Worm (Caenorhabditis elegans): Measurements from ENCODE around the gene srh-79.

srh-79 gene

DNA sequence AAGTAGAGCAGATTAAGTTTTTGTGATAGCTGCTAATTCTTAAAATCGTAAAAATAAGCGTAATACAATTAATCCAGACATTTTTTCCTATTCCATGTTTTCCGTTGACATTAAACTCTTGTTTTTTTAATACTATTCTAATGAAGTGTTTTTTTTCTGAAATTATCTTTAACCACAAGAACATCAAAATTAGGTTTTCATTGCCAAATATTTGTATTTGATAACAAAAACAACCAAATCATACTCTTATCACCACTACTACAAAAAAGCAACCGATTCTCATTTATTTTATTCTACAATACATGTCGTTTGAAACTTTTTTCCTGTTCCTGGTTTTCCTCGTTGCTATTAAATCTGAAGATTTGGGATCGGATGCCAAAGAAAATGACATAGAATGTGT, 29.6 kb downstream of the srh-79 start, which contains the start of gene C54F6.17:
TSS of gene C54F6.17 (plus strand) at position 301 of the 400 bp plus-strand sequence.
- no peak for TF ChIP-seq ref-1 (GFP tag; conservative IDR thresholded peaks at IDR 0.05)
- TF ChIP-seq ztf-29 (GFP tag; IDR thresholded peaks at IDR 0.05): no peak
- no peak for TF ChIP-seq flt-1 (GFP tag; IDR thresholded peaks at IDR 0.05)
- no peak for TF ChIP-seq cog-1 (tag; optimal IDR thresholded peaks at IDR 0.05)

DNA sequence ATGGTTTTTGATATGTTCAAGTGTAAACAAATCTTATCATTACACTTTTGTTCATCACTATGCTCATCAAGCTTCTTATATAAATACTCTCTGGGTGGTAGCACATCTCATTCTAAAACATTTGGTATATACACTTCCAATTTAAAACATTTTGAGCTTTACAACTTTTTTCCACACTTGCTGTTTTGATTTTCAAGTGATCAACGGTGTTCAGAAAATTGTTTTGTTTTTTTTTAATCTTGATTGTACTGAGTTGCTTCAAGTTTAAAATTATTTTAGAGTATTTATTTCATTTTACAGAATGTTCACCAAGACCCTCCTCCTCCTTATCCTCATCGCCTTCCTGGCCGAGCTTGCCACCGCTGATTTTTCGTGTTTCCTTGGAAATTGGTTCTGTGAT, 31.3 kb downstream of the srh-79 start, which contains the start of gene C54F6.5:
TSS of gene C54F6.5 (plus strand) at position 301 of the 400 bp plus-strand sequence.
- TF ChIP-seq ztf-23 (GFP tag; IDR thresholded peaks at IDR 0.05): no peak
- no peak for TF ChIP-seq flt-1 (GFP tag; IDR thresholded peaks at IDR 0.05)
- TF ChIP-seq ztf-29 (GFP tag; IDR thresholded peaks at IDR 0.05): no peak

DNA sequence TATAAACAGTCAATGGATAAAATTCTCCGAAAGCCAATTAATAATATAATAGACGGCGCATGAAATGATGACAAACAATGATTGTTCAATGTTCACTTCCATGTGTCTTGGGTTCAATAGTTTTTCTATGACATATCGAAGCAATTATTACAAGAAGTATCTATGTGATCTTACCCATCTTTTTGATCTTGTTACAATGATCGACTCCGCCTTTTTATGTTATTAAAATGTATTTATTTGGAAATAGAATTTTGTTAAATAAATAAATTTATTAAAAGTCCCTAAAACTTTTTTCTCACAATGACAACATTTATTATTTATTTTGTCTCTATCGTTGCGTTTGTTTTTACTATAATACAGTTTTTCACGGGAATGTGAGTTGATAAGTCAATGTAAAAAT, 32.3 kb downstream of the srh-79 start, which contains the start of gene swt-2:
TSS of gene swt-2 (plus strand) at position 301 of the 400 bp plus-strand sequence.
- TF ChIP-seq cog-1 (tag; optimal IDR thresholded peaks at IDR 0.05) (no peak), ztf-23 (GFP tag; IDR thresholded peaks at IDR 0.05) (no peak), klf-2 (GFP tag; conservative IDR thresholded peaks at IDR 0.05) (no peak), T22C8.4 (GFP tag; IDR thresholded peaks at IDR 0.05) (no peak), ref-1 (GFP tag; conservative IDR thresholded peaks at IDR 0.05) (no peak), med-1 (GFP tag; optimal IDR thresholded peaks at IDR 0.05; ENCODE audit: insufficient read depth) (no peak)

ce11 chrV:7532947-7533346, 35.4 kb downstream of the srh-79 start, which contains the start of gene C54F6.3:
Gene C54F6.3, plus strand, starts transcription at chrV:7533247.
- TF ChIP-seq ztf-23 (GFP tag; IDR thresholded peaks at IDR 0.05): no peak
- no peak for TF ChIP-seq flt-1 (GFP tag; IDR thresholded peaks at IDR 0.05)
- no peak for TF ChIP-seq tab-1 (GFP tag; IDR thresholded peaks at IDR 0.05)
- TF ChIP-seq ref-1 (GFP tag; conservative IDR thresholded peaks at IDR 0.05): no peak
- TF ChIP-seq cog-1 (tag; optimal IDR thresholded peaks at IDR 0.05): no peak
- TF ChIP-seq med-1 (GFP tag; optimal IDR thresholded peaks at IDR 0.05; ENCODE audit: insufficient read depth): no peak
- no peak for TF ChIP-seq klf-2 (GFP tag; conservative IDR thresholded peaks at IDR 0.05)
- TF ChIP-seq ztf-29 (GFP tag; IDR thresholded peaks at IDR 0.05): no peak
- TF ChIP-seq T22C8.4 (GFP tag; IDR thresholded peaks at IDR 0.05): no peak

DNA sequence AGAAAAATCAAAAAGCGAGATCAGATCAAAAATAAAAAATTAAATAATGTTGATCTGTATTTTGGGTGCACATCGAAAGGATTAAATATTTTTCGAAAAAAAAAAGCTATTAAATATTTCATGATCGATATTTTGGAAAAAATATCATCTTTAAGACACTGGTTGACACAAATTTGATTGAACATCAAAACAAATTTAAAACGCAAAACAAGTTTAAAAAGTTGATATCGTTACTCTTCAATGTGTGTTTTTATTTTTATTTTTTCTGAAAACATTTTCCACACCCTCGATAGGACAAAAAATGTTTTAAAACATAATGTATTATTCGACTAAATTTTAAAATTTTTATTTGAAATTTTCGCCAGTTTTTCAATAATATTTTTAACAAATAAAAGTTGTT, 40.5 kb downstream of the srh-79 start, which contains the start of gene C54F6.12:
TSS of gene C54F6.12 (minus strand) at position 101 of the 400 bp plus-strand sequence.
- TF ChIP-seq klf-2 (GFP tag; conservative IDR thresholded peaks at IDR 0.05) (no peak), tab-1 (GFP tag; IDR thresholded peaks at IDR 0.05) (no peak), cog-1 (tag; optimal IDR thresholded peaks at IDR 0.05) (no peak), med-1 (GFP tag; optimal IDR thresholded peaks at IDR 0.05; ENCODE audit: insufficient read depth) (no peak), ztf-23 (GFP tag; IDR thresholded peaks at IDR 0.05) (no peak), flt-1 (GFP tag; IDR thresholded peaks at IDR 0.05) (no peak), ztf-29 (GFP tag; IDR thresholded peaks at IDR 0.05) (no peak), ref-1 (GFP tag; conservative IDR thresholded peaks at IDR 0.05) (no peak), T22C8.4 (GFP tag; IDR thresholded peaks at IDR 0.05) (no peak)

ce11 chrV:7539015-7539414, 41.5 kb downstream of the srh-79 start, which contains the start of gene srh-268:
Gene srh-268, plus strand, starts transcription at chrV:7539315.
- TF ChIP-seq tab-1 (GFP tag; IDR thresholded peaks at IDR 0.05) (no peak), cog-1 (tag; optimal IDR thresholded peaks at IDR 0.05) (no peak), ref-1 (GFP tag; conservative IDR thresholded peaks at IDR 0.05) (no peak), ztf-23 (GFP tag; IDR thresholded peaks at IDR 0.05) (no peak), med-1 (GFP tag; optimal IDR thresholded peaks at IDR 0.05; ENCODE audit: insufficient read depth) (no peak), T22C8.4 (GFP tag; IDR thresholded peaks at IDR 0.05) (no peak), flt-1 (GFP tag; IDR thresholded peaks at IDR 0.05) (no peak), klf-2 (GFP tag; conservative IDR thresholded peaks at IDR 0.05) (no peak), ztf-29 (GFP tag; IDR thresholded peaks at IDR 0.05) (no peak)

DNA sequence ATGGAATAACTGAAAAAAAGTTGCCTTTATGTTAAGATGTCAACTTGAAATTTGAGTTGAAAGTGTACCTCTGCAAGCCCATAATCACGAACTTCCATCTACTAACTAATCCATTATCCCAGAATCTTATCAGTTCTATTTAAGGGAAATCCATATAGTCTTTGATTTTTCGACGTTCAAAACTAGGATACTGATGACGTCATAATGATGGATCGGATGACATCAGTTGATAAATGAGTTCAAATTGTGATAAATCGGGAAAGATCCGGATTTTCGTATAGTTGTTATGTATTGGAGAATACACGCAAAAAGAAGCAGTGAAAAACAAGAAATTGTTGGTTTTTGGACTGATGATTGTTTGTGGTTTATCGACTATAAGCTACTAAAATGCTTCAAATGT, 46.2 kb downstream of the srh-79 start:
- no peak for TF ChIP-seq flt-1 (GFP tag; IDR thresholded peaks at IDR 0.05)
- TF ChIP-seq klf-2 (GFP tag; conservative IDR thresholded peaks at IDR 0.05): no peak
- no peak for TF ChIP-seq cog-1 (tag; optimal IDR thresholded peaks at IDR 0.05)

DNA sequence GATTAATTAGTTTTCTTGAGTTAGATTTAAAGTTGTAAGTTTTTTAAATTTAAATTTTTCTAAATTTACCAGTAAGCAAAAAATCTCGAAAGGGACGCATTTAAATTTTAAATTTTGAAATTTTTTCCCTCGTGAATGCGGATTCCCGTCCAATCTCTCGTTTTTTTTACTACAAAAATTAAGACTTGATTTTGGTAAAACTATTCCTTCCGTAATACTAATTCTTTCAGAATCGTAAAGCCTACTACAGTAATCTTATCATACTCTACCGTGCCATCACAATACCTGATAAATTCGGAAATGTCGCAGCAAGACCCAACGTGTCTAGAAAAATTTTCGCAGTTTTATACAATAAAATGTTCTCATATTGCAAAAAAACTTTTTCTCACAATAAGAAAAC, 47.6 kb downstream of the srh-79 start, which contains the start of the genes C54F6.19 and nhx-3:
TSS of gene C54F6.19 (plus strand) at position 301 of the 400 bp plus-strand sequence.
TSS of gene nhx-3 (minus strand) at position 337 of the 400 bp plus-strand sequence.
- no peak for TF ChIP-seq ztf-29 (GFP tag; IDR thresholded peaks at IDR 0.05)
- no peak for TF ChIP-seq ztf-23 (GFP tag; IDR thresholded peaks at IDR 0.05)
- no peak for TF ChIP-seq med-1 (GFP tag; optimal IDR thresholded peaks at IDR 0.05; ENCODE audit: insufficient read depth)
- no peak for TF ChIP-seq T22C8.4 (GFP tag; IDR thresholded peaks at IDR 0.05)
- TF ChIP-seq tab-1 (GFP tag; IDR thresholded peaks at IDR 0.05): no peak
- TF ChIP-seq ref-1 (GFP tag; conservative IDR thresholded peaks at IDR 0.05): no peak
- TF ChIP-seq flt-1 (GFP tag; IDR thresholded peaks at IDR 0.05): no peak
- TF ChIP-seq klf-2 (GFP tag; conservative IDR thresholded peaks at IDR 0.05): no peak
- no peak for TF ChIP-seq cog-1 (tag; optimal IDR thresholded peaks at IDR 0.05)

ce11 chrV:7547479-7547878, 49.9 kb downstream of the srh-79 start, which contains the start of gene ftn-1:
Gene ftn-1, minus strand, starts transcription at chrV:7547579.
- TF ChIP-seq flt-1 (GFP tag; IDR thresholded peaks at IDR 0.05) (no peak), med-1 (GFP tag; optimal IDR thresholded peaks at IDR 0.05; ENCODE audit: insufficient read depth) (no peak), ref-1 (GFP tag; conservative IDR thresholded peaks at IDR 0.05) (no peak), T22C8.4 (GFP tag; IDR thresholded peaks at IDR 0.05) (no peak), tab-1 (GFP tag; IDR thresholded peaks at IDR 0.05) (no peak), klf-2 (GFP tag; conservative IDR thresholded peaks at IDR 0.05) (no peak), ztf-29 (GFP tag; IDR thresholded peaks at IDR 0.05) (no peak), cog-1 (tag; optimal IDR thresholded peaks at IDR 0.05) (no peak)

- no peak for TF ChIP-seq flt-1 (GFP tag; IDR thresholded peaks at IDR 0.05)
- TF ChIP-seq tab-1 (GFP tag; IDR thresholded peaks at IDR 0.05): no peak
- TF ChIP-seq ztf-23 (GFP tag; IDR thresholded peaks at IDR 0.05): no peak
- no peak for TF ChIP-seq ref-1 (GFP tag; conservative IDR thresholded peaks at IDR 0.05)
- no peak for TF ChIP-seq med-1 (GFP tag; optimal IDR thresholded peaks at IDR 0.05; ENCODE audit: insufficient read depth)
- TF ChIP-seq ztf-29 (GFP tag; IDR thresholded peaks at IDR 0.05): no peak
- no peak for TF ChIP-seq cog-1 (tag; optimal IDR thresholded peaks at IDR 0.05)
- TF ChIP-seq klf-2 (GFP tag; conservative IDR thresholded peaks at IDR 0.05): no peak
- TF ChIP-seq T22C8.4 (GFP tag; IDR thresholded peaks at IDR 0.05): no peak
These were observed 50.5 kb downstream of the srh-79 start for ce11 chrV:7548017-7548416.
